Worm (Caenorhabditis elegans): ENCODE measurements around the gene ZK616.1.

Gene ZK616.1

DNA sequence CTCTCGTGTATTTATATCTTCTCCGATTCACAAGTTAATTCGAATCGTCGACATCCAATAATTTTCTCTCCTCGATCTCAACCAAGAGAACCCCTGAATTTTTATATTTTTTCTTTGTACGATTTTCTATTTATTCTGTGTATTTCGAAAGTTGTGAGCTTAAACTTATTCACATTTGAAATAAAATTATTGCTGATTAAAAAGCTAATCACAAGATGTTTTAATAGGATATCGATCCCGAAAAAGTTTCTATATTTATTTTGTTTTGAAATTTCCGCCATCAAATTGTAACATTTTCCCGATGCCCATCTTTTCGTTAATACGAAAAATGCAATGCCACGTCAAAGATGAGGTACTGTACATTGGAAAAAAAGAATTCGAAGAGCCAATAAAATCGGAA is 3.9 kb upstream of the ZK616.1 start, which contains the start of gene ZK616.3:
TSS of gene ZK616.3 (plus strand) at position 301 of the 400 bp plus-strand sequence.
- TF ChIP-seq sem-2 (GFP tag; optimal IDR thresholded peaks at IDR 0.05): no peak
- no peak for TF ChIP-seq ceh-83 (GFP tag; optimal IDR thresholded peaks at IDR 0.05)
- TF ChIP-seq ham-2 (GFP tag; optimal IDR thresholded peaks at IDR 0.05): no peak
- TF ChIP-seq elt-3 (tag; optimal IDR thresholded peaks at IDR 0.05): no peak
- TF ChIP-seq unc-39 (tag; optimal IDR thresholded peaks at IDR 0.05): no peak

DNA sequence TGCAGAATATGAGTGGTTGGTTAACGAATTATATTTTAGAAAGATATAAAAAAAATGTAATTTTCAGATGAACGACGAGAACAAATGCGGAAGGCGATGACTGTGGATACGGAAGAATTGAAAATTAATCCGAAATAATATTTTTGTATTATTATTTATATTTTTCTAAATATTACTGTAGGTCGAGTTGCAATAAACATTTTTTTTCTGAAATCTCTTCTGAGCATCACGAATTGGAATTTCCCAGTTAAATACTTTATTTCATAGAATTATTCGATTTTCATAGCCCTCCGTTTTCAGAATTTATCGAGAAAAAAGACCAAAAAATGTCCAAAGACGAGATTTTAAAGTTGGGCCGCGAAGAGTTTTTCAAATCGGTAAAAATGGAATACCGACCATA is 3.2 kb upstream of the ZK616.1 start, which contains the start of gene ZK616.2:
TSS of gene ZK616.2 (plus strand) at position 301 of the 400 bp plus-strand sequence.
- no peak for TF ChIP-seq lin-13 (tag; optimal IDR thresholded peaks at IDR 0.05)
- TF ChIP-seq unc-120 (tag; optimal IDR thresholded peaks at IDR 0.05; ENCODE audit: poor library complexity, severe bottlenecking): no peak
- no peak for TF ChIP-seq ham-2 (GFP tag; optimal IDR thresholded peaks at IDR 0.05)
- no peak for TF ChIP-seq nhr-2 (tag; optimal IDR thresholded peaks at IDR 0.05)
- no peak for TF ChIP-seq hlh-1 (tag; optimal IDR thresholded peaks at IDR 0.05)
- TF ChIP-seq bed-3 (GFP tag; optimal IDR thresholded peaks at IDR 0.05): no peak
- no peak for TF ChIP-seq pha-4 (tag; optimal IDR thresholded peaks at IDR 0.05)
- no peak for TF ChIP-seq M03D4.4 (tag; optimal IDR thresholded peaks at IDR 0.05)
- no peak for TF ChIP-seq unc-39 (tag; optimal IDR thresholded peaks at IDR 0.05)
- no peak for TF ChIP-seq flh-1 (GFP tag; optimal IDR thresholded peaks at IDR 0.05)
- no peak for TF ChIP-seq lsy-2 (tag; optimal IDR thresholded peaks at IDR 0.05)
- TF ChIP-seq nhr-12 (tag; optimal IDR thresholded peaks at IDR 0.05): no peak
- no peak for TF ChIP-seq sptf-1 (tag; optimal IDR thresholded peaks at IDR 0.05)

DNA sequence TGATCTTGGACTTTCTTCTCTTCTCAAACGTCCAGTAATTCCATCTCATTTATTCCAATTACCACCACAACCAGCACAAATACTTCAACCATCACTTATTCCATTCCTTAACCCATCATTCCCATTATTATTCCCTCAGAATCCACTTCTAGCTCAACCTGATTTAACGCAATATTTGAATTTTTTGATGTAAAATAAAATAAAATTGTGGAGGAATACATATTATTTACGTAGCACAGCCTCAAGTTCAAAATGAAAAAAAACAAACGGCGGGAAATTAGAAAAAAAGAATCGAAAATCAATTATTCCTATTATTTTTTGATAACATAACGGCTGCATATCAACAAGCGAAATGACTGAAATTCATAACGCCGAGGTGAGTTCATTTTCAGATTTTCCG is 4.6 kb downstream of the ZK616.1 start, which contains the start of gene ZK616.61:
TSS of gene ZK616.61 (plus strand) at position 301 of the 400 bp plus-strand sequence.
- TF ChIP-seq mls-2 (tag; optimal IDR thresholded peaks at IDR 0.05) (no peak), tbx-8 (GFP tag; optimal IDR thresholded peaks at IDR 0.05) (no peak), ceh-83 (GFP tag; optimal IDR thresholded peaks at IDR 0.05) (no peak), unc-39 (tag; optimal IDR thresholded peaks at IDR 0.05) (no peak), nhr-237 (tag; optimal IDR thresholded peaks at IDR 0.05) (no peak), elt-1 (tag; optimal IDR thresholded peaks at IDR 0.05; ENCODE audit: borderline replicate concordance, insufficient read depth) (no peak), ceh-43 (GFP tag; optimal IDR thresholded peaks at IDR 0.05) (no peak), M03D4.4 (tag; optimal IDR thresholded peaks at IDR 0.05) (no peak), hlh-1 (tag; optimal IDR thresholded peaks at IDR 0.05) (no peak), pha-4 (tag; optimal IDR thresholded peaks at IDR 0.05) (no peak), elt-3 (tag; optimal IDR thresholded peaks at IDR 0.05) (no peak), nhr-12 (tag; optimal IDR thresholded peaks at IDR 0.05) (no peak)

DNA sequence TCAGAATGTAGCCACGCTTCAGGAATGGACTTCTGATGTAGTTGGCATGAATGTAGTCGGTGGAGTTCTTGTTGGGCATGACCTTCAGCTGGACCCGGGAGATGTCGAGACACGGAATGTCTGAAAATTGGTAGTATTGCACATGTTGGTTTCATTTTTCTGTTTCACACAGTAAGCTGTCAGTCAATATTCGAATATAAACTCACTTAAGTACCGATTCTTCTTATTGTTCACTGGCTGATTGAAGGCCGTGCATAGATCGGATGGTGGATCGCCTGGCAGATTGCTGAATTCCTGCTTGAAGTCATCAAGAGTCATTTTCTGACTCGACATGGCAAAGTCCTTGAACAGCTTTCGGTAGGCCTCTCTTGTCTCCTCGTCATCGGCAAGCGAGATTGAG is 8.4 kb downstream of the ZK616.1 start:
- TF ChIP-seq sptf-1 (tag; optimal IDR thresholded peaks at IDR 0.05) (no peak), sem-2 (GFP tag; optimal IDR thresholded peaks at IDR 0.05) (no peak), elt-1 (tag; optimal IDR thresholded peaks at IDR 0.05; ENCODE audit: borderline replicate concordance, insufficient read depth) (no peak), ham-2 (GFP tag; optimal IDR thresholded peaks at IDR 0.05) (no peak), unc-62 (GFP tag; optimal IDR thresholded peaks at IDR 0.05) (no peak), mls-2 (tag; optimal IDR thresholded peaks at IDR 0.05) (no peak), M03D4.4 (tag; optimal IDR thresholded peaks at IDR 0.05) (no peak), mab-5 (tag; optimal IDR thresholded peaks at IDR 0.05) (no peak), blmp-1 (tag; optimal IDR thresholded peaks at IDR 0.05) (no peak), elt-3 (tag; optimal IDR thresholded peaks at IDR 0.05) (no peak), ceh-83 (GFP tag; optimal IDR thresholded peaks at IDR 0.05) (no peak), nhr-28 (tag; optimal IDR thresholded peaks at IDR 0.05) (no peak), ztf-11 (tag; optimal IDR thresholded peaks at IDR 0.05) (no peak), lin-32 (GFP tag; optimal IDR thresholded peaks at IDR 0.05) (no peak), snpc-4 (tag; optimal IDR thresholded peaks at IDR 0.05) (no peak), ces-1 (GFP tag; optimal IDR thresholded peaks at IDR 0.05) (no peak), unc-39 (tag; optimal IDR thresholded peaks at IDR 0.05) (no peak)

DNA sequence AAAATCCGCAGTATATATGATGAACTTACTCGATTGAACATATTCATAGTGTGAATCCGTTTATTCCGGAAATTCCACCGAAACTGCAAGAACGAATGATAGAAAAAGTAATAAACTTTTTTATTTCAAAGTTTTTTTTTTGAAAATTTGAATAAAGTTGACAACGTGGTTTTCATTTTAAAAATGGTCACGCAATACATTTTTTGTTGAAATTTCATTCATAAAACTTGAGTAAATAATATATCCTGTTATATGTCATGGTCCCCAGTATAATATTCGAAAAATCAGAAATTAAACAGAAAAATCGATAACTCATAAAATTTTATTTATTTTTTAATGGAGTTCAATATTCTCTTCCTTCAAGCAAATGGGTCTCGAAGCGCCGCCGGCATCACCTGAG is 10.4 kb downstream of the ZK616.1 start, which contains the start of gene ZK616.65:
TSS of gene ZK616.65 (minus strand) at position 101 of the 400 bp plus-strand sequence.
- no peak for TF ChIP-seq snpc-4 (tag; optimal IDR thresholded peaks at IDR 0.05)
- TF ChIP-seq mab-5 (tag; optimal IDR thresholded peaks at IDR 0.05): no peak
- no peak for TF ChIP-seq unc-39 (tag; optimal IDR thresholded peaks at IDR 0.05)
- no peak for TF ChIP-seq cnd-1 (tag; optimal IDR thresholded peaks at IDR 0.05)
- no peak for TF ChIP-seq sptf-1 (tag; optimal IDR thresholded peaks at IDR 0.05)
- TF ChIP-seq elt-3 (tag; optimal IDR thresholded peaks at IDR 0.05): no peak
- TF ChIP-seq pha-4 (tag; optimal IDR thresholded peaks at IDR 0.05): no peak
- no peak for TF ChIP-seq nhr-12 (tag; optimal IDR thresholded peaks at IDR 0.05)
- no peak for TF ChIP-seq mls-2 (tag; optimal IDR thresholded peaks at IDR 0.05)
- TF ChIP-seq sem-2 (GFP tag; optimal IDR thresholded peaks at IDR 0.05): no peak
- TF ChIP-seq elt-1 (tag; optimal IDR thresholded peaks at IDR 0.05; ENCODE audit: borderline replicate concordance, insufficient read depth): no peak
- TF ChIP-seq bed-3 (GFP tag; optimal IDR thresholded peaks at IDR 0.05): no peak
- TF ChIP-seq nhr-28 (tag; optimal IDR thresholded peaks at IDR 0.05): no peak
- no peak for TF ChIP-seq nhr-76 (tag; optimal IDR thresholded peaks at IDR 0.05)
- no peak for TF ChIP-seq flh-1 (GFP tag; optimal IDR thresholded peaks at IDR 0.05)
